Worm (Caenorhabditis elegans): ENCODE data around the gene nspa-8.

- TF ChIP-seq nhr-27 (tag; optimal IDR thresholded peaks at IDR 0.05) (no peak), rec-8 (tag; optimal IDR thresholded peaks at IDR 0.05) (no peak), mes-4 (tag; optimal IDR thresholded peaks at IDR 0.05) (no peak), ceh-79 (tag; optimal IDR thresholded peaks at IDR 0.05) (no peak), ccch-3 (GFP tag; optimal IDR thresholded peaks at IDR 0.05) (no peak), egl-18 (GFP tag; IDR thresholded peaks at IDR 0.05) (no peak), ceh-91 (GFP tag; IDR thresholded peaks at IDR 0.05) (no peak), F57A8.1 (GFP tag; optimal IDR thresholded peaks at IDR 0.05) (no peak), snpc-4 (GFP tag; optimal IDR thresholded peaks at IDR 0.05) (no peak), snpc-4 (tag; optimal IDR thresholded peaks at IDR 0.05) (no peak)
Measured at ce11 chrV:14793043-14793442, 33.8 kb downstream of the nspa-8 start.
